Worm (Caenorhabditis elegans) whole organism, L4 larva: Measurements from ENCODE around the gene srbc-9.

ENCODE experiments used
- F37D6.2 ChIP-seq: sonication (generic microtip); optimal IDR thresholded peaks from 2 replicates; lab custom pipeline; 2016; ENCODE audit warnings: mild to moderate bottlenecking, missing genetic modification characterization, missing compliant biosample characterization
- dmd-8 ChIP-seq: fragments of 200-800 bp; sonication (Bioruptor generic); IDR thresholded peaks from 2 replicates; pipeline ENCODE4 v1.3.6; 2022; ENCODE audit warnings: missing genetic modification characterization, missing compliant biosample characterization
- lin-1 ChIP-seq: fragments of 200-800 bp; sonication (Bioruptor generic); IDR thresholded peaks from 2 replicates; pipeline ENCODE4 v1.3.6; 2022; ENCODE audit warnings: missing genetic modification reagents, missing genetic modification characterization, missing compliant biosample characterization
- mes-2 ChIP-seq: sonication (generic microtip); optimal IDR thresholded peaks from 2 replicates; lab custom pipeline; 2016; ENCODE audit warnings: missing genotype, mild to moderate bottlenecking, missing genetic modification characterization, missing compliant biosample characterization; ENCODE audit not compliant: poor library complexity, severe bottlenecking
- nhr-76 ChIP-seq: fragments of 150-350 bp; optimal IDR thresholded peaks from 2 replicates; lab custom pipeline; 2014; ENCODE audit warnings: missing biosample characterization, missing genetic modification characterization
- unc-39 ChIP-seq: sonication (generic microtip); optimal IDR thresholded peaks from 2 replicates; lab custom pipeline; 2017; ENCODE audit warnings: missing biosample characterization, missing genetic modification characterization
- vab-7 ChIP-seq: fragments of 200-800 bp; sonication (Bioruptor generic); IDR thresholded peaks from 2 replicates; pipeline ENCODE4 v1.3.6; 2022; ENCODE audit warnings: missing genetic modification reagents, missing genetic modification characterization, missing compliant biosample characterization
- ztf-11 ChIP-seq: fragments of 150-350 bp; optimal IDR thresholded peaks from 2 replicates; lab custom pipeline; 2014; ENCODE audit warnings: missing biosample characterization, missing genetic modification characterization

DNA sequence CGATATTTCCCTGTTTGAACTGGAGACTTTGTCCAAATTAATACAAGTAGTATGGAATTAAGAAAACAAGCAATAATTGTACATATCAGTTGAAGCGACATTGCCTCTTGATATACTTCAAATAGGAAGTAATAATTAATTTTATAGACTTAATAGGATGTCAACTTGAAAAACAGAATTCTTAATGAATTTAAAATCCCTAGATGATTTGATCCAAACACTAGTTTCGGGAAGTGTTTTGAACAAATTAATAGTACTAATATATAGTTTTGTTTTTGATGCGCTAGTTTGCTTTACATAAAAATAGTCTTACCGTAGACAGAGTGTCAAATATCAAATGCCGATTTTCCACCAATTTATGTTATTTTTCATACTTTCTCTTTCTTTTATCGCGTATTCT is 11.8 kb downstream of the srbc-9 start, which contains the start of gene str-190:
- TF ChIP-seq unc-39 (tag; lab: Kevin White, UChicago) (no peak), nhr-76 (tag; lab: Kevin White, UChicago) (no peak), dmd-8 (GFP tag; lab: Robert Waterston, UW) (no peak), lin-1 (GFP tag; lab: Robert Waterston, UW) (no peak), F37D6.2 (tag; lab: Kevin White, UChicago) (no peak), mes-2 (tag; lab: Kevin White, UChicago) (no peak), ztf-11 (tag; lab: Kevin White, UChicago) (no peak), vab-7 (GFP tag; lab: Robert Waterston, UW) (no peak)
